Worm (Caenorhabditis elegans) whole organism, L1 larva: ENCODE results near the gene T19C3.6.
A peak's percentile ranks its signal among the peaks of the same experiment; 100 is the strongest.

Source experiments
- egl-27 ChIP-seq, 2 experiments: fragments of 150-350 bp in 1 of 2; sonication (generic microtip); optimal IDR thresholded peaks; 3 replicates each; lab custom pipeline; 2017 to 2018; ENCODE audit warnings: missing biosample characterization in 2 of 2, missing genetic modification characterization in 2 of 2, missing genetic modification reagents in 2 of 2
- mdl-1 ChIP-seq, 2 experiments: fragments of 150-350 bp; optimal IDR thresholded peaks; 2 replicates each; lab custom pipeline; 2014 to 2017; ENCODE audit warnings: missing biosample characterization in 2 of 2, missing genetic modification characterization in 2 of 2, inconsistent platforms in 1 of 2
- mep-1 ChIP-seq: fragments of 150-350 bp; optimal IDR thresholded peaks from 2 replicates; lab custom pipeline; 2014; ENCODE audit warnings: missing biosample characterization, missing genetic modification characterization
- nhr-12 ChIP-seq: sonication (generic microtip); optimal IDR thresholded peaks from 2 replicates; lab custom pipeline; 2017; ENCODE audit warnings: missing biosample characterization, missing genetic modification characterization
- unc-130 ChIP-seq: fragments of 150-350 bp; optimal IDR thresholded peaks from 2 replicates; lab custom pipeline; 2017; ENCODE audit warnings: missing biosample characterization, missing genetic modification characterization, inconsistent platforms

DNA sequence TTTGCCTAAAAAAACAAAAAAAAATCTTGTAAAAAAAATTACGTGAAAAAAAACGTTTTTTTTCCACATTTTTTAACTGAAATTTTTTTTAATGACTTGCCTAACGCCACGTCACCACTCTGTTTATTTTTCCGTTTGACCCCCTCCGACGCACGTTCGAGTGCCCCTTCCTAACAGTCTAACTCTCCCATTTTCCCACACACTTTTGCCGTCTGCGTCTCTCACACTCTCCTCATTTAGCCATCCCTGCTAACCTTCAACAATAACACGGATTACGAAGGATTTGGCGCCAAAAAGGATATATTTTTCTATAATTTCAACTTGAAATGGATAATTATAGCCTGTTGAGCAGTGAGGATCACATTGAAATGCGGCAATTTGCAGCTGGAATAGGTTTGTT lies 15.9 kb upstream of the T19C3.6 start:
- TF ChIP-seq mep-1 (tag; lab: Kevin White, UChicago) (no peak), mdl-1 (tag; optimal IDR thresholded peaks at IDR 0.05; lab: Kevin White, UChicago) (peak in 1 of 2 experiments; percentile 37), unc-130 (no peak), nhr-12 (tag; lab: Kevin White, UChicago) (no peak), egl-27 (tag; optimal IDR thresholded peaks at IDR 0.05; lab: Kevin White, UChicago) (no peak)
